Fruit fly (Drosophila melanogaster): ENCODE results near the gene Dd.

Dd gene

DNA sequence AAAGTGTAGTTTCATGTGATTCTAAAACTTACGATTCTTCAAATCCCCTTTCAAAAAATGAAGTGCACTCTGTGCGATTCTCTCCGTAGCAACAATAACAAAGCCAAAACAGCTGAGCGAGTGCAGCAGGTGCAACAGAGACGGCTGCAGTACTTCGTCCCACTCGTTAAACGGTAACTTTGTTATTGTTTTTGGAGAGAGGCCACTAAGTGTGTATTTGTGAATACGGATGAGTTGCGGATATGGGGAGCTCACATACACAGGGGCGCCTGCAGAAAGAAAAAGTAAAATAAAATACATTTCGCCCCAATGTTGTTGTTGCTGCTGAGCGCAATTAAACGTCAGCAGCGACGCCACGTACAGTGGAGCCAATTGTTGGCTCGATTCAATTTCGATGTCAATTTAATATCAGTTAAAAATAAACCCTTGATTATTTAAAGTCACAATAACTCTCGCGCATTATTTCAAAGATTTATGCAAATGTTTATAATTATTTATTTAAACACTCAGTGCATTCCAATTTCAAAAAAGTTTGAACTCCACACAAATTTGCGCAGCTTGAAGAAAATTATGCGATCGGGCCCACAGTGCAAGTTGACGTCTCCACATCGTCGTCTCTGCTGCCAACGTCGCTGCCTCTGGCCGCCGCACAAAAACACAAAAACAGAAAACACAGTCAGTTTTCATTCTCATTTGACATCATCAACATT, 43.7 kb upstream of the Dd start (continued):
- TF ChIP-seq nom (GFP tag; optimal IDR thresholded peaks at IDR 0.05) (peak; percentile 97), HLH4C (GFP tag; IDR thresholded peaks at IDR 0.05; ENCODE audit: partially characterized antibody) (0 out of 3 replicates have a peak, but pooled peaks have one; percentile 26), abd-A (tag; optimal IDR thresholded peaks at IDR 0.05) (peak; percentile 96), CG6654 (GFP tag; optimal IDR thresholded peaks at IDR 0.05) (peak; percentile 91), kay (GFP tag; optimal IDR thresholded peaks at IDR 0.05) (peak; percentile 94), Hr39 (optimal IDR thresholded peaks at IDR 0.05) (no peak), CG6683 (GFP tag; optimal IDR thresholded peaks at IDR 0.05) (peak; percentile 96), lbe (GFP tag; optimal IDR thresholded peaks at IDR 0.05) (peak; percentile 92), CG14667 (GFP tag; IDR thresholded peaks at IDR 0.05) (peak; percentile 92), pros (GFP tag; optimal IDR thresholded peaks at IDR 0.05) (peak; percentile 83), CG11085 (GFP tag; IDR thresholded peaks at IDR 0.05) (peak; percentile 94), CG11560 (tag; IDR thresholded peaks at IDR 0.05) (peak; percentile 91; the same call in 2 of the 3 replicates), CG16813 (GFP tag; IDR thresholded peaks at IDR 0.05; ENCODE audit: partially characterized antibody) (no peak), corto (GFP tag; optimal IDR thresholded peaks at IDR 0.05) (peak; percentile 95), CG7271 (tag; optimal IDR thresholded peaks at IDR 0.05) (peak; percentile 75), sens-2 (GFP tag; IDR thresholded peaks at IDR 0.05) (peak; percentile 84), ase (GFP tag; IDR thresholded peaks at IDR 0.05) (peak; percentile 93), CG14710 (tag; optimal IDR thresholded peaks at IDR 0.05) (peak; percentile 95), CG18599 (GFP tag; optimal IDR thresholded peaks at IDR 0.05) (peak; percentile 99), CG10321 (GFP tag; IDR thresholded peaks at IDR 0.05) (peak; percentile 78), Jarid2 (GFP tag; optimal IDR thresholded peaks at IDR 0.05) (peak; percentile 88), gsb-n (tag; optimal IDR thresholded peaks at IDR 0.05) (peak; percentile 96), bab2 (GFP tag; optimal IDR thresholded peaks at IDR 0.05) (peak; percentile 95), Xrp1 (GFP tag; IDR thresholded peaks at IDR 0.05) (peak; percentile 96), dimm (GFP tag; IDR thresholded peaks at IDR 0.05) (peak; percentile 88), Ada2b (GFP tag; IDR thresholded peaks at IDR 0.05) (peak; percentile 96), CG7372 (GFP tag; IDR thresholded peaks at IDR 0.05) (peak; percentile 95), CG10654 (GFP tag; optimal IDR thresholded peaks at IDR 0.05) (peak; percentile 96), CG1647 (GFP tag; optimal IDR thresholded peaks at IDR 0.05) (peak; percentile 95), slp2 (GFP tag; optimal IDR thresholded peaks at IDR 0.05) (peak; percentile 94), CG31365 (tag; optimal IDR thresholded peaks at IDR 0.05) (peak; percentile 88), CG43689 (GFP tag; IDR thresholded peaks at IDR 0.05) (peak; percentile 93), CG2678 (tag; optimal IDR thresholded peaks at IDR 0.05) (peak; percentile 99), Side (GFP tag; optimal IDR thresholded peaks at IDR 0.05) (peak; percentile 95), so (GFP tag; IDR thresholded peaks at IDR 0.05) (peak; percentile 97), CG31388 (GFP tag; optimal IDR thresholded peaks at IDR 0.05) (peak; percentile 87), mld (GFP tag; IDR thresholded peaks at IDR 0.05; ENCODE audit: partially characterized antibody) (no peak), CG7357 (GFP tag; IDR thresholded peaks at IDR 0.05) (peak; percentile 91), repo (GFP tag; optimal IDR thresholded peaks at IDR 0.05) (peak; percentile 88), B-H2 (GFP tag; optimal IDR thresholded peaks at IDR 0.05) (peak; percentile 98), CG11696 (GFP tag; IDR thresholded peaks at IDR 0.05) (peak; percentile 90), Sin3A (optimal IDR thresholded peaks at IDR 0.05) (no peak), CG10267 (tag; optimal IDR thresholded peaks at IDR 0.05) (peak; percentile 92), CG1529 (GFP tag; optimal IDR thresholded peaks at IDR 0.05) (peak; percentile 97), tx (GFP tag; optimal IDR thresholded peaks at IDR 0.05) (peak; percentile 95), Sox100B (GFP tag; optimal IDR thresholded peaks at IDR 0.05) (peak; percentile 99), BtbVII (GFP tag; optimal IDR thresholded peaks at IDR 0.05) (peak; percentile 99), Dref (GFP tag; IDR thresholded peaks at IDR 0.05) (0 out of 2 replicates have a peak, but pooled peaks have one; percentile 31), Awh (GFP tag; IDR thresholded peaks at IDR 0.05) (peak; percentile 94), Fer1 (GFP tag; optimal IDR thresholded peaks at IDR 0.05) (peak; percentile 98), CTCF (GFP tag; optimal IDR thresholded peaks at IDR 0.05) (peak; percentile 70)

All from whole organism, embryonic.